Fruit fly (Drosophila melanogaster) whole organism, larva: ENCODE data around the gene CG13003.
A peak's percentile ranks its signal among the peaks of the same experiment; 100 is the strongest.

Experiments
- noc ChIP-seq: fragments of 200-800 bp; sonication (Bioruptor generic); optimal IDR thresholded peaks from 3 replicates; lab custom pipeline; 2019; ENCODE audit warnings: missing biosample characterization, mild to moderate bottlenecking, missing genetic modification characterization, moderate library complexity

Gene CG13003

dm6 chrX:16814351-16814750 is 62.0 kb downstream of the CG13003 start:
- no peak for TF ChIP-seq noc (tag; lab: Kevin White, UChicago)

- no peak for TF ChIP-seq noc (tag; lab: Kevin White, UChicago)
These were observed 63.1 kb downstream of the CG13003 start for dm6 chrX:16813226-16813625.

- peak; percentile 67 for TF ChIP-seq noc (tag; lab: Kevin White, UChicago)
These were observed 65.1 kb downstream of the CG13003 start, which contains the start of gene CG4829 for dm6 chrX:16811213-16811749. CG4829 (plus strand) TSS chrX:16811699.

dm6 chrX:16809093-16809492 is 67.3 kb downstream of the CG13003 start:
- no peak for TF ChIP-seq noc (tag; lab: Kevin White, UChicago)

- no peak for TF ChIP-seq noc (tag; lab: Kevin White, UChicago)
These were observed 67.7 kb downstream of the CG13003 start for dm6 chrX:16808654-16809053.

dm6 chrX:16805768-16806167 is 70.6 kb downstream of the CG13003 start, which contains the start of gene ppk28:
ppk28 (plus strand) TSS chrX:16806068.
- TF ChIP-seq noc (tag; lab: Kevin White, UChicago), result no peak

- TF ChIP-seq noc (tag; lab: Kevin White, UChicago), result no peak
These were observed 73.0 kb downstream of the CG13003 start, which contains the start of the genes Rai1 and CG13005 for dm6 chrX:16803299-16803698. Rai1 (minus strand) TSS chrX:16803344. CG13005 (plus strand) TSS chrX:16803650.

- TF ChIP-seq noc (tag; lab: Kevin White, UChicago), result no peak
These were observed 75.8 kb downstream of the CG13003 start, which contains the start of the genes CG9132 and CG4789 for dm6 chrX:16800530-16801027. CG9132 (minus strand) TSS chrX:16800710. CG4789 (plus strand) TSS chrX:16800930.

dm6 chrX:16799914-16800313 is 76.4 kb downstream of the CG13003 start:
- no peak for TF ChIP-seq noc (tag; lab: Kevin White, UChicago)

dm6 chrX:16798166-16798565 is 78.2 kb downstream of the CG13003 start:
- no peak for TF ChIP-seq noc (tag; lab: Kevin White, UChicago)
